Worm (Caenorhabditis elegans): ENCODE results near the gene K08B5.1.

DNA sequence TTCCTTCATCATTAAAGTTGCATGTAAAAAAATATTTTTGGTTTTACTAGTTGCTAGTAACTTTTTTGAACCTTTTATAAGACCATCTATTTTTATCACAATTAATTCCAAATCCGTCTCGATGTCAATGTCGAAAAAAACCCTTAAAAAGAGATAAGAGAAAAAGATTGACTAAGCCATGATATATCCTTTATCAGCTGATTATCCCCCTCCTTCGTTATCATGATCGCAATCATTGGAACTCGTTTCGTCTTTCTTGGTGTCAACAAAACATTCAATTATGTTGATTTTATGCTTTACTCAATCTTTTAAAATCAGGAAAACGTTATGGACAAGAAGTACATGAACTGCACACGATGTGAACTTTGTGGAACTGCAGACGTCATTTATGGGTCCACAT lies at the start of gene K08B5.1:
- TF ChIP-seq dao-5 (tag; optimal IDR thresholded peaks at IDR 0.05) (no peak), W03F9.2 (tag; optimal IDR thresholded peaks at IDR 0.05) (no peak)

All from whole organism, L4/young adult.